Fruit fly (Drosophila melanogaster) whole organism, embryonic: Measurements from ENCODE around the gene Shawn.

Source experiments
- ATbp ChIP-seq: fragments of 200-800 bp; sonication (Bioruptor generic); optimal IDR thresholded peaks from 2 replicates; lab custom pipeline; 2017; ENCODE audit warnings: missing biosample characterization, mild to moderate bottlenecking, missing genetic modification characterization, missing genetic modification reagents
- Antp ChIP-seq: fragments of 200-800 bp; sonication (Bioruptor generic); optimal IDR thresholded peaks from 3 replicates; lab custom pipeline; 2016; ENCODE audit warnings: missing biosample characterization, missing genetic modification characterization
- BtbVII ChIP-seq: fragments of 200-800 bp; sonication (Bioruptor generic); optimal IDR thresholded peaks from 3 replicates; lab custom pipeline; 2017; ENCODE audit warnings: missing biosample characterization, mild to moderate bottlenecking, missing genetic modification characterization
- C15 ChIP-seq: fragments of 200-800 bp; sonication (Bioruptor generic); IDR thresholded peaks from 3 replicates; pipeline ENCODE4 v1.3.6; 2022; ENCODE audit warnings: missing biosample characterization, missing genetic modification characterization
- CG1024 ChIP-seq: fragments of 200-800 bp; sonication (Bioruptor generic); IDR thresholded peaks from 2 replicates; pipeline ENCODE4 v1.3.6; 2022; ENCODE audit warnings: missing biosample characterization, missing genetic modification characterization
- CG10979 ChIP-seq: fragments of 200-800 bp; sonication (Bioruptor generic); optimal IDR thresholded peaks from 2 replicates; lab custom pipeline; 2018; ENCODE audit warnings: missing biosample characterization, mild to moderate bottlenecking, missing genetic modification characterization, moderate library complexity
- CG12104 ChIP-seq: fragments of 200-800 bp; sonication (Bioruptor generic); optimal IDR thresholded peaks from 3 replicates; lab custom pipeline; 2016; ENCODE audit warnings: missing biosample characterization, missing genetic modification characterization
- CG12744 ChIP-seq: fragments of 200-800 bp; sonication (Bioruptor generic); optimal IDR thresholded peaks from 2 replicates; lab custom pipeline; 2016; ENCODE audit warnings: missing biosample characterization, missing genetic modification characterization
- CG12769 ChIP-seq: fragments of 200-800 bp; sonication (Bioruptor generic); optimal IDR thresholded peaks from 2 replicates; lab custom pipeline; 2019; ENCODE audit warnings: missing biosample characterization, mild to moderate bottlenecking, missing genetic modification characterization, moderate library complexity
- CG13296 ChIP-seq: fragments of 200-800 bp; sonication (Bioruptor generic); optimal IDR thresholded peaks from 3 replicates; lab custom pipeline; 2018; ENCODE audit warnings: missing biosample characterization, mild to moderate bottlenecking, missing genetic modification characterization
- CG1792 ChIP-seq: fragments of 200-800 bp; sonication (Bioruptor generic); optimal IDR thresholded peaks from 2 replicates; lab custom pipeline; 2016; ENCODE audit warnings: missing biosample characterization, missing genetic modification characterization
- CG31365 ChIP-seq: fragments of 200-800 bp; sonication (Bioruptor generic); optimal IDR thresholded peaks from 2 replicates; lab custom pipeline; 2018; ENCODE audit warnings: missing biosample characterization, mild to moderate bottlenecking, missing genetic modification characterization
- CG3838 ChIP-seq: fragments of 200-800 bp; sonication (Bioruptor generic); optimal IDR thresholded peaks from 3 replicates; lab custom pipeline; 2016; ENCODE audit warnings: missing biosample characterization, missing genetic modification characterization
- CG4617 ChIP-seq: fragments of 200-800 bp; sonication (Bioruptor generic); optimal IDR thresholded peaks from 3 replicates; lab custom pipeline; 2016; ENCODE audit warnings: missing biosample characterization, missing genetic modification characterization, borderline replicate concordance
- CG5953 ChIP-seq: fragments of 200-800 bp; sonication (Bioruptor generic); IDR thresholded peaks from 2 replicates; pipeline ENCODE4 v1.3.6; 2022; ENCODE audit warnings: missing biosample characterization, missing genetic modification characterization
- CG8290 ChIP-seq, 3 experiments: fragments of 200-800 bp; sonication (Bioruptor generic); optimal IDR thresholded peaks; 2 replicates each; lab custom pipeline; 2016 to 2019; ENCODE audit warnings: missing biosample characterization in 3 of 3, missing genetic modification characterization in 3 of 3, mild to moderate bottlenecking in 2 of 3, moderate library complexity in 1 of 3
- CG8359 ChIP-seq: fragments of 200-800 bp; sonication (Bioruptor generic); optimal IDR thresholded peaks from 2 replicates; lab custom pipeline; 2017; ENCODE audit warnings: missing biosample characterization, mild to moderate bottlenecking, missing genetic modification characterization, borderline replicate concordance
- CG8924 ChIP-seq: fragments of 200-800 bp; optimal IDR thresholded peaks from 3 replicates; lab custom pipeline; 2019; ENCODE audit warnings: missing biosample characterization, mild to moderate bottlenecking, missing genetic modification characterization, moderate library complexity
- CG8944 ChIP-seq: fragments of 200-800 bp; sonication (Bioruptor generic); optimal IDR thresholded peaks from 3 replicates; lab custom pipeline; 2016; ENCODE audit warnings: missing biosample characterization, missing genetic modification characterization
- CHES-1-like ChIP-seq: fragments of 200-800 bp; sonication (Bioruptor generic); optimal IDR thresholded peaks from 2 replicates; lab custom pipeline; 2016; ENCODE audit warnings: missing biosample characterization, missing genetic modification characterization
- Camta ChIP-seq: fragments of 200-800 bp; sonication (Bioruptor generic); optimal IDR thresholded peaks from 2 replicates; lab custom pipeline; 2016; ENCODE audit warnings: missing biosample characterization, missing genetic modification characterization
- CrebB ChIP-seq: fragments of 200-800 bp; sonication (Bioruptor generic); optimal IDR thresholded peaks from 3 replicates; lab custom pipeline; 2018; ENCODE audit warnings: missing biosample characterization, mild to moderate bottlenecking, missing genetic modification characterization
- E2f1 ChIP-seq: fragments of 200-800 bp; sonication (Bioruptor generic); IDR thresholded peaks from 2 replicates; pipeline ENCODE4 v1.3.6; 2022; ENCODE audit warnings: missing biosample characterization, missing genetic modification characterization
- E2f2 ChIP-seq: fragments of 200-800 bp; sonication (Bioruptor generic); IDR thresholded peaks from 2 replicates; pipeline ENCODE4 v1.3.6; 2022; ENCODE audit warnings: missing biosample characterization, missing genetic modification characterization
- HLH54F ChIP-seq: fragments of 200-800 bp; sonication (Bioruptor generic); optimal IDR thresholded peaks from 3 replicates; lab custom pipeline; 2016; ENCODE audit warnings: missing biosample characterization, missing genetic modification characterization
- HLHmδ ChIP-seq: fragments of 200-800 bp; sonication (Bioruptor generic); optimal IDR thresholded peaks from 2 replicates; lab custom pipeline; 2018; ENCODE audit warnings: missing biosample characterization, mild to moderate bottlenecking, missing genetic modification characterization, moderate library complexity
- NFAT ChIP-seq: fragments of 200-800 bp; sonication (Bioruptor generic); IDR thresholded peaks from 2 replicates; pipeline ENCODE4 v1.3.6; 2022; ENCODE audit warnings: missing biosample characterization, missing genetic modification characterization
- Nf-YA ChIP-seq: fragments of 200-800 bp; sonication (Bioruptor generic); IDR thresholded peaks from 2 replicates; pipeline ENCODE4 v1.3.6; 2022; ENCODE audit warnings: missing biosample characterization, missing genetic modification characterization
- Poxn ChIP-seq: fragments of 200-800 bp; sonication (Bioruptor generic); IDR thresholded peaks from 2 replicates; pipeline ENCODE4 v1.3.6; 2022; ENCODE audit warnings: missing biosample characterization, missing genetic modification characterization
- Spps ChIP-seq: fragments of 200-800 bp; sonication (Bioruptor generic); optimal IDR thresholded peaks from 2 replicates; lab custom pipeline; 2018; ENCODE audit warnings: missing biosample characterization, mild to moderate bottlenecking, missing genetic modification characterization
- Sry-δ ChIP-seq: fragments of 200-800 bp; sonication (Bioruptor generic); optimal IDR thresholded peaks from 2 replicates; lab custom pipeline; 2016; ENCODE audit warnings: missing biosample characterization, missing genetic modification characterization
- chn ChIP-seq: fragments of 200-800 bp; sonication (Bioruptor generic); optimal IDR thresholded peaks from 2 replicates; lab custom pipeline; 2016; ENCODE audit warnings: missing biosample characterization, missing genetic modification characterization
- crol ChIP-seq: fragments of 200-800 bp; sonication (Bioruptor generic); IDR thresholded peaks from 2 replicates; pipeline ENCODE4 v1.3.6; 2022; ENCODE audit warnings: missing biosample characterization, missing genetic modification characterization
- dm ChIP-seq: fragments of 200-800 bp; sonication (Bioruptor generic); optimal IDR thresholded peaks from 3 replicates; lab custom pipeline; 2016; ENCODE audit warnings: missing biosample characterization, missing genetic modification characterization
- dysf ChIP-seq: fragments of 200-800 bp; sonication (Bioruptor generic); IDR thresholded peaks from 3 replicates; pipeline ENCODE4 v1.3.6; 2022; ENCODE audit warnings: missing biosample characterization, missing genetic modification characterization
- fd102C ChIP-seq: fragments of 200-800 bp; sonication (Bioruptor generic); optimal IDR thresholded peaks from 2 replicates; lab custom pipeline; 2018; ENCODE audit warnings: missing biosample characterization, mild to moderate bottlenecking, missing genetic modification characterization, moderate library complexity
- fd64A ChIP-seq: fragments of 200-800 bp; sonication (Bioruptor generic); optimal IDR thresholded peaks from 3 replicates; lab custom pipeline; 2018; ENCODE audit warnings: missing biosample characterization, mild to moderate bottlenecking, missing genetic modification characterization
- ftz-f1 ChIP-seq: fragments of 200-800 bp; sonication (Bioruptor generic); optimal IDR thresholded peaks from 2 replicates; lab custom pipeline; 2016; ENCODE audit warnings: missing biosample characterization, missing genetic modification characterization
- gce ChIP-seq: fragments of 200-800 bp; sonication (Bioruptor generic); IDR thresholded peaks from 3 replicates; pipeline ENCODE4 v1.3.6; 2022; ENCODE audit warnings: missing biosample characterization, missing genetic modification characterization
- h ChIP-seq: fragments of >200 bp; optimal IDR thresholded peaks from 2 replicates; lab custom pipeline; 2017
- jumu ChIP-seq: fragments of 200-800 bp; sonication (Bioruptor generic); optimal IDR thresholded peaks from 3 replicates; lab custom pipeline; 2016; ENCODE audit warnings: missing biosample characterization, missing genetic modification characterization
- kni ChIP-seq: fragments of 200-800 bp; sonication (Bioruptor generic); optimal IDR thresholded peaks from 3 replicates; lab custom pipeline; 2017; ENCODE audit warnings: mild to moderate bottlenecking, missing biosample characterization, missing genetic modification reagents, missing genetic modification characterization
- luna ChIP-seq: fragments of 200-800 bp; sonication (Bioruptor generic); optimal IDR thresholded peaks from 2 replicates; lab custom pipeline; 2016; ENCODE audit warnings: missing biosample characterization, missing genetic modification characterization
- scrt ChIP-seq: fragments of 200-800 bp; sonication (Bioruptor generic); optimal IDR thresholded peaks from 2 replicates; lab custom pipeline; 2018; ENCODE audit warnings: missing biosample characterization, mild to moderate bottlenecking, missing genetic modification characterization, moderate library complexity
- sens ChIP-seq: fragments of 200-800 bp; sonication (Bioruptor generic); peaks from one replicate; lab custom pipeline; 2016; ENCODE audit warnings: missing biosample characterization, missing genetic modification characterization
- sug ChIP-seq: fragments of 200-800 bp; optimal IDR thresholded peaks from 2 replicates; lab custom pipeline; 2019; ENCODE audit warnings: missing biosample characterization, mild to moderate bottlenecking, missing genetic modification characterization, moderate library complexity
- tna ChIP-seq: fragments of 200-800 bp; sonication (Bioruptor generic); IDR thresholded peaks from 2 replicates; pipeline ENCODE4 v1.3.6; 2022; ENCODE audit warnings: missing biosample characterization, missing genetic modification characterization; ENCODE audit not compliant: partially characterized antibody
- toy ChIP-seq: fragments of 200-800 bp; sonication (Bioruptor generic); IDR thresholded peaks from 2 replicates; pipeline ENCODE4 v1.3.6; 2022; ENCODE audit warnings: missing biosample characterization, missing genetic modification characterization
- twi ChIP-seq: fragments of 200-800 bp; optimal IDR thresholded peaks from 2 replicates; lab custom pipeline; 2019; ENCODE audit warnings: missing biosample characterization, mild to moderate bottlenecking, missing genetic modification characterization, moderate library complexity
- usp ChIP-seq: fragments of >200 bp; optimal IDR thresholded peaks from 2 replicates; lab custom pipeline; 2017; ENCODE audit warnings: missing biosample characterization, missing genetic modification characterization
- zen ChIP-seq: fragments of 200-800 bp; sonication (Bioruptor generic); optimal IDR thresholded peaks from 3 replicates; lab custom pipeline; 2018; ENCODE audit warnings: missing biosample characterization, mild to moderate bottlenecking, missing genetic modification characterization, moderate library complexity

The Shawn gene

dm6 chrX:19642819-19643504, 31.6 kb downstream of the Shawn start, which contains the start of the genes CG12237 and Sec61gamma (continued):
- TF ChIP-seq CG13296 (peak; percentile 35), dysf (0 out of 3 replicates have a peak, but pooled peaks have one; percentile 50), scrt (GFP tag; lab: Kevin White, UChicago) (no peak), HLHmδ (GFP tag; lab: Kevin White, UChicago) (peak; percentile 85), CG8924 (tag; lab: Kevin White, UChicago) (no peak), CG1024 (GFP tag; lab: Robert Waterston, UW) (no peak), C15 (no peak), dm (GFP tag; lab: Kevin White, UChicago) (peak; percentile 53), crol (GFP tag; lab: Robert Waterston, UW) (no peak), E2f2 (GFP tag; lab: Robert Waterston, UW) (peak; percentile 33; the same call in 1 of the 2 replicates), E2f1 (GFP tag; lab: Robert Waterston, UW) (no peak), chn (GFP tag; lab: Kevin White, UChicago) (no peak), CHES-1-like (GFP tag; lab: Kevin White, UChicago) (peak; percentile 43), Antp (peak; percentile 28), CG8290 (GFP tag; optimal IDR thresholded peaks at IDR 0.05; lab: Kevin White, UChicago) (peak; percentile 7), CG8290 (tag; optimal IDR thresholded peaks at IDR 0.05; lab: Kevin White, UChicago) (peak in 1 of 2 experiments; percentile 78), Camta (GFP tag; lab: Kevin White, UChicago) (no peak), CG5953 (GFP tag; lab: Robert Waterston, UW) (no peak), CG12769 (tag; lab: Kevin White, UChicago) (no peak), CG4617 (GFP tag; lab: Kevin White, UChicago) (peak; percentile 32), CG12744 (GFP tag; lab: Kevin White, UChicago) (no peak), usp (no peak), tna (GFP tag; lab: Robert Waterston, UW) (no peak), CrebB (peak; percentile 0), sug (tag; lab: Kevin White, UChicago) (peak; percentile 44), luna (GFP tag; lab: Kevin White, UChicago) (no peak), Sry-δ (GFP tag; lab: Kevin White, UChicago) (peak; percentile 45), CG10979 (tag; lab: Kevin White, UChicago) (no peak), twi (tag; lab: Kevin White, UChicago) (no peak), fd102C (no peak), BtbVII (GFP tag; lab: Kevin White, UChicago) (no peak), CG3838 (GFP tag; lab: Kevin White, UChicago) (no peak), NFAT (no peak)

- TF ChIP-seq CG1792 (GFP tag; lab: Kevin White, UChicago) (no peak), Nf-YA (GFP tag; lab: Robert Waterston, UW) (no peak), toy (GFP tag; lab: Robert Waterston, UW) (no peak), gce (GFP tag; lab: Robert Waterston, UW) (no peak), Spps (tag; lab: Kevin White, UChicago) (no peak), ATbp (GFP tag; lab: Kevin White, UChicago) (no peak), CG8944 (no peak), zen (tag; lab: Kevin White, UChicago) (peak; percentile 21), CG31365 (tag; lab: Kevin White, UChicago) (no peak), CG12104 (GFP tag; lab: Kevin White, UChicago) (no peak), kni (no peak), fd64A (GFP tag; lab: Kevin White, UChicago) (no peak), h (lab: Kevin White, UChicago) (no peak), ftz-f1 (GFP tag; lab: Kevin White, UChicago) (no peak), Poxn (GFP tag; lab: Robert Waterston, UW) (no peak), sens (GFP tag; lab: Kevin White, UChicago) (peak; percentile 72), HLH54F (GFP tag; lab: Kevin White, UChicago) (no peak), jumu (GFP tag; lab: Kevin White, UChicago) (no peak), CG8359 (GFP tag; lab: Kevin White, UChicago) (no peak)
Observed at dm6 chrX:19645873-19646541, 34.7 kb downstream of the Shawn start, which contains the start of gene Arp10. Gene Arp10, minus strand, starts transcription at chrX:19646176.
